Worm (Caenorhabditis elegans) whole organism, mixed stage, embryonic: ENCODE measurements around the gene C16C8.27.
"Not testable (repeated sequence)": the region's sequence is repeated elsewhere in the genome, so short reads cannot be mapped to it uniquely, and the experiment has no call there.

ENCODE experiments used
- M03D4.4 ChIP-seq: sonication (generic microtip); optimal IDR thresholded peaks from 2 replicates; lab custom pipeline; 2017; ENCODE audit warnings: mild to moderate bottlenecking, missing genetic modification characterization, missing compliant biosample characterization
- blmp-1 ChIP-seq: fragments of 150-350 bp; optimal IDR thresholded peaks from 2 replicates; lab custom pipeline; 2014; ENCODE audit warnings: missing biosample characterization, missing genetic modification characterization
- ceh-39 ChIP-seq: fragments of 150-350 bp; optimal IDR thresholded peaks from 2 replicates; lab custom pipeline; 2014; ENCODE audit warnings: missing biosample characterization, missing genetic modification characterization
- ceh-43 ChIP-seq: fragments of 200-800 bp; sonication (Bioruptor generic); optimal IDR thresholded peaks from 2 replicates; lab custom pipeline; 2018; ENCODE audit warnings: mild to moderate bottlenecking, missing genetic modification characterization, moderate library complexity, missing compliant biosample characterization
- ceh-83 ChIP-seq: fragments of 200-800 bp; sonication (Bioruptor generic); optimal IDR thresholded peaks from 2 replicates; lab custom pipeline; 2018; ENCODE audit warnings: mild to moderate bottlenecking, missing genetic modification characterization, missing compliant biosample characterization
- ces-1 ChIP-seq: fragments of 150-350 bp; optimal IDR thresholded peaks from 2 replicates; lab custom pipeline; 2014; ENCODE audit warnings: missing biosample characterization, missing genetic modification reagents, missing genetic modification characterization
- cnd-1 ChIP-seq: fragments of 200-800 bp; sonication (Bioruptor generic); optimal IDR thresholded peaks from 2 replicates; lab custom pipeline; 2018; ENCODE audit warnings: mild to moderate bottlenecking, missing genetic modification characterization, missing compliant biosample characterization
- drap-1 ChIP-seq: fragments of 200-800 bp; sonication (Bioruptor generic); optimal IDR thresholded peaks from 3 replicates; lab custom pipeline; 2018; ENCODE audit warnings: mild to moderate bottlenecking, missing genetic modification characterization, missing compliant biosample characterization
- elt-1 ChIP-seq: sonication (generic microtip); optimal IDR thresholded peaks from 2 replicates; lab custom pipeline; 2017; ENCODE audit warnings: missing genetic modification characterization, mild to moderate bottlenecking, missing compliant biosample characterization, antibody characterized with exemption, moderate library complexity, borderline replicate concordance; ENCODE audit not compliant: insufficient read depth
- elt-3 ChIP-seq: fragments of 150-350 bp; optimal IDR thresholded peaks from 2 replicates; lab custom pipeline; 2014; ENCODE audit warnings: missing biosample characterization, missing genetic modification characterization
- ham-2 ChIP-seq: fragments of 200-800 bp; sonication (Bioruptor generic); optimal IDR thresholded peaks from 2 replicates; lab custom pipeline; 2018; ENCODE audit warnings: mild to moderate bottlenecking, missing genetic modification characterization, missing compliant biosample characterization
- hlh-1 ChIP-seq: fragments of 150-350 bp; optimal IDR thresholded peaks from 2 replicates; lab custom pipeline; 2014; ENCODE audit warnings: missing biosample characterization, missing genetic modification reagents, missing genetic modification characterization
- lin-13 ChIP-seq: fragments of 150-350 bp; optimal IDR thresholded peaks from 2 replicates; lab custom pipeline; 2014; ENCODE audit warnings: missing biosample characterization, missing genetic modification characterization
- lin-32 ChIP-seq: fragments of 200-800 bp; sonication (Bioruptor generic); optimal IDR thresholded peaks from 2 replicates; lab custom pipeline; 2018; ENCODE audit warnings: mild to moderate bottlenecking, missing genetic modification characterization, missing compliant biosample characterization
- lsy-2 ChIP-seq: fragments of 150-350 bp; optimal IDR thresholded peaks from 2 replicates; lab custom pipeline; 2014; ENCODE audit warnings: missing biosample characterization, missing genetic modification characterization
- mab-5 ChIP-seq: fragments of 150-350 bp; optimal IDR thresholded peaks from 2 replicates; lab custom pipeline; 2014; ENCODE audit warnings: missing biosample characterization, missing genetic modification characterization
- mep-1 ChIP-seq: fragments of 150-350 bp; optimal IDR thresholded peaks from 2 replicates; lab custom pipeline; 2017; ENCODE audit warnings: missing biosample characterization, missing genetic modification reagents, missing genetic modification characterization, inconsistent platforms
- mls-2 ChIP-seq: sonication (generic microtip); optimal IDR thresholded peaks from 2 replicates; lab custom pipeline; 2016; ENCODE audit warnings: mild to moderate bottlenecking, missing genetic modification characterization, moderate library complexity, missing compliant biosample characterization
- nhr-12 ChIP-seq: fragments of 150-350 bp; optimal IDR thresholded peaks from 2 replicates; lab custom pipeline; 2014; ENCODE audit warnings: missing biosample characterization, missing genetic modification characterization
- nhr-2 ChIP-seq: fragments of 150-350 bp; optimal IDR thresholded peaks from 2 replicates; lab custom pipeline; 2014; ENCODE audit warnings: missing biosample characterization, missing genetic modification characterization
- nhr-76 ChIP-seq: sonication (generic microtip); optimal IDR thresholded peaks from 2 replicates; lab custom pipeline; 2017; ENCODE audit warnings: missing biosample characterization, missing genetic modification characterization
- snpc-4 ChIP-seq: fragments of 150-350 bp; optimal IDR thresholded peaks from 2 replicates; lab custom pipeline; 2014; ENCODE audit warnings: missing biosample characterization, missing genetic modification characterization
- sptf-1 ChIP-seq: sonication (generic microtip); optimal IDR thresholded peaks from 2 replicates; lab custom pipeline; 2017; ENCODE audit warnings: mild to moderate bottlenecking, missing genetic modification characterization, moderate library complexity, missing compliant biosample characterization
- tbx-8 ChIP-seq: fragments of 200-800 bp; sonication (Bioruptor generic); optimal IDR thresholded peaks from 2 replicates; lab custom pipeline; 2018; ENCODE audit warnings: mild to moderate bottlenecking, missing genetic modification characterization, moderate library complexity, missing compliant biosample characterization
- unc-120 ChIP-seq: sonication (generic microtip); optimal IDR thresholded peaks from 2 replicates; lab custom pipeline; 2017; ENCODE audit warnings: missing genetic modification characterization, missing compliant biosample characterization; ENCODE audit not compliant: poor library complexity, severe bottlenecking
- unc-39 ChIP-seq: fragments of 150-350 bp; optimal IDR thresholded peaks from 2 replicates; lab custom pipeline; 2014; ENCODE audit warnings: missing biosample characterization, missing genetic modification characterization
- unc-62 ChIP-seq: fragments of 150-350 bp; optimal IDR thresholded peaks from 2 replicates; lab custom pipeline; 2014; ENCODE audit warnings: missing biosample characterization, missing genetic modification reagents, missing genetic modification characterization
- zip-8 ChIP-seq: fragments of 150-350 bp; optimal IDR thresholded peaks from 2 replicates; lab custom pipeline; 2014; ENCODE audit warnings: missing biosample characterization, missing genetic modification characterization
- ztf-11 ChIP-seq: fragments of 150-350 bp; optimal IDR thresholded peaks from 2 replicates; lab custom pipeline; 2014; ENCODE audit warnings: missing biosample characterization, missing genetic modification characterization

Gene C16C8.27

ce11 chrII:3459199-3459598, 17.7 kb downstream of the C16C8.27 start:
- TF ChIP-seq hlh-1 (tag; lab: Kevin White, UChicago) (no peak), elt-3 (tag; lab: Kevin White, UChicago) (no peak), sptf-1 (tag; lab: Kevin White, UChicago) (no peak), blmp-1 (tag; lab: Kevin White, UChicago) (no peak), lin-32 (GFP tag; lab: Kevin White, UChicago) (no peak), mab-5 (tag; lab: Kevin White, UChicago) (no peak), nhr-76 (tag; lab: Kevin White, UChicago) (no peak), unc-62 (GFP tag; lab: Kevin White, UChicago) (no peak), ztf-11 (no peak), M03D4.4 (tag; lab: Kevin White, UChicago) (no peak), lin-13 (no peak), unc-120 (tag; lab: Kevin White, UChicago) (no peak), drap-1 (no peak), ham-2 (GFP tag; lab: Kevin White, UChicago) (no peak), ceh-83 (no peak), ceh-43 (no peak)
- TF ChIP-seq, all 35 proteins: peak for 0

- TF ChIP-seq hlh-1 (tag; lab: Kevin White, UChicago) (no peak), mep-1 (no peak), lsy-2 (tag; lab: Kevin White, UChicago) (no peak), mls-2 (tag; lab: Kevin White, UChicago) (no peak), drap-1 (no peak), nhr-12 (tag; lab: Kevin White, UChicago) (no peak), cnd-1 (tag; lab: Kevin White, UChicago) (no peak), tbx-8 (no peak), ceh-43 (no peak), elt-3 (tag; lab: Kevin White, UChicago) (no peak), nhr-2 (no peak)
- TF ChIP-seq, all 35 proteins: peak for 0
Measured at ce11 chrII:3460048-3460447, 18.6 kb downstream of the C16C8.27 start, which contains the start of gene C16C8.7. Gene C16C8.7 (minus strand): TSS chrII:3460148.

ce11 chrII:3461586-3461985, 20.1 kb downstream of the C16C8.27 start, which contains the start of gene C16C8.8:
Gene C16C8.8 (minus strand): TSS chrII:3461686.
- no peak for TF ChIP-seq unc-120 (tag; lab: Kevin White, UChicago)

ce11 chrII:3463097-3463496, 21.6 kb downstream of the C16C8.27 start, which contains the start of gene C16C8.9:
Gene C16C8.9 (minus strand): TSS chrII:3463197.
- no peak for TF ChIP-seq ceh-83
- no peak for TF ChIP-seq elt-3 (tag; lab: Kevin White, UChicago)
- TF ChIP-seq M03D4.4 (tag; lab: Kevin White, UChicago), result no peak
- no peak for TF ChIP-seq blmp-1 (tag; lab: Kevin White, UChicago)
- TF ChIP-seq ces-1, result no peak
- no peak for TF ChIP-seq ceh-39
- TF ChIP-seq snpc-4 (tag; lab: Kevin White, UChicago), result no peak

- not testable (repeated sequence) for TF ChIP-seq ham-2 (GFP tag; lab: Kevin White, UChicago); hlh-1 (tag; lab: Kevin White, UChicago); ceh-83
Measured at ce11 chrII:3464580-3464979, 23.1 kb downstream of the C16C8.27 start, which contains the start of gene C16C8.10. Gene C16C8.10 (minus strand): TSS chrII:3464680.

- TF ChIP-seq unc-39 (tag; lab: Kevin White, UChicago) (no peak), ham-2 (GFP tag; lab: Kevin White, UChicago) (no peak), tbx-8 (no peak), elt-1 (tag; lab: Kevin White, UChicago) (no peak), ztf-11 (no peak), mep-1 (no peak), mab-5 (tag; lab: Kevin White, UChicago) (no peak), zip-8 (tag; lab: Kevin White, UChicago) (no peak), nhr-2 (no peak)
Measured at ce11 chrII:3470549-3470948, 29.1 kb downstream of the C16C8.27 start, which contains the start of gene Y49F6B.20. Gene Y49F6B.20 (minus strand): TSS chrII:3470649.
